Fruit fly (Drosophila melanogaster): ENCODE results near the gene Tim13.

DNA sequence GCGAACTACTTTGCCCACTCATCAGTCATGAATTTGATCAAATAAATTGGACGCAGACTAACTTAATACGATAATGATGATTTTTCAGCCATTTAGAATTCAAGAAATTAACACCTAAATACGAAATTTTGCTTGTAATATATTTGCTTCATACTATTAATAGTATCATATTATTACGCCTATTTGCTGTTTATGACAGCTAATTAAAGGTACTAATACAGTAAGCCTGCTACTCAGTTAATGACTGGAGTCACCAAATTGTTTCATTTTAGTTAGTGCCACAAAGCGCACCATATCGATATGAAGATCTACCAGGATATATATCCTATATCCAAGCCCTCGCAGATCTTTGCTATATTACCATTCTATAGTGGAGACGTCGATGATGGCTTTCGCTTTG is 23.3 kb downstream of the Tim13 start, which contains the start of gene Gr68a:
- TF ChIP-seq Sox102F (GFP tag; optimal IDR thresholded peaks at IDR 0.05) (no peak), Sox15 (GFP tag; optimal IDR thresholded peaks at IDR 0.05) (no peak), fd59A (GFP tag; optimal IDR thresholded peaks at IDR 0.05) (no peak), CG8119 (GFP tag; IDR thresholded peaks at IDR 0.05) (no peak), fd85E (GFP tag; optimal IDR thresholded peaks at IDR 0.05) (no peak), Ets96B (tag; optimal IDR thresholded peaks at IDR 0.05) (no peak), lz (GFP tag; optimal IDR thresholded peaks at IDR 0.05) (no peak), fkh (GFP tag; optimal IDR thresholded peaks at IDR 0.05) (no peak), svp (GFP tag) (no peak), Smox (GFP tag; optimal IDR thresholded peaks at IDR 0.05) (no peak)

Data from whole organism, prepupa.